Worm (Caenorhabditis elegans) whole organism, early embryonic: ENCODE results near the gene rev-3.

Experiments used
- F13C5.2 ChIP-seq: sonication (generic microtip); optimal IDR thresholded peaks from 2 replicates; lab custom pipeline; 2017; ENCODE audit warnings: mild to moderate bottlenecking, missing genetic modification characterization, inconsistent platforms, missing compliant biosample characterization
- ama-1 ChIP-seq: fragments of 150-350 bp; optimal IDR thresholded peaks from 2 replicates; lab custom pipeline; 2014
- ceh-13 ChIP-seq: fragments of 200-800 bp; sonication (Bioruptor generic); optimal IDR thresholded peaks from 2 replicates; lab custom pipeline; 2018; ENCODE audit warnings: mild to moderate bottlenecking, missing genetic modification characterization, missing compliant biosample characterization
- ceh-36 ChIP-seq: sonication (generic microtip); optimal IDR thresholded peaks from 2 replicates; lab custom pipeline; 2016; ENCODE audit warnings: missing genetic modification characterization, inconsistent platforms, missing compliant biosample characterization
- hmg-4 ChIP-seq: fragments of 200-800 bp; sonication (Bioruptor generic); optimal IDR thresholded peaks from 2 replicates; lab custom pipeline; 2018; ENCODE audit warnings: mild to moderate bottlenecking, missing genetic modification characterization, missing compliant biosample characterization
- scrt-1 ChIP-seq: fragments of 200-800 bp; sonication (Bioruptor generic); IDR thresholded peaks from 2 replicates; pipeline ENCODE4 v1.3.6; 2022; ENCODE audit warnings: missing genetic modification characterization, missing compliant biosample characterization
- tra-4 ChIP-seq: sonication (generic microtip); optimal IDR thresholded peaks from 2 replicates; lab custom pipeline; 2017; ENCODE audit warnings: missing genetic modification characterization, missing compliant biosample characterization

- TF ChIP-seq ama-1 (lab: Kevin White, UChicago), result no peak
- no peak for TF ChIP-seq hmg-4 (GFP tag; lab: Kevin White, UChicago)
- TF ChIP-seq tra-4 (tag; lab: Kevin White, UChicago), result no peak
- TF ChIP-seq ceh-13, result no peak
- no peak for TF ChIP-seq scrt-1 (GFP tag; lab: Robert Waterston, UW)
- TF ChIP-seq ceh-36 (tag; lab: Kevin White, UChicago), result no peak
- no peak for TF ChIP-seq F13C5.2 (tag; lab: Kevin White, UChicago)
Observed at ce11 chrIII:5743084-5743483, 47.4 kb downstream of the rev-3 start, which contains the start of gene B0244.15.
